Worm (Caenorhabditis elegans) whole organism, L3 larva: Measurements from ENCODE around the gene ZK809.5.

Experiments
- aly-2 ChIP-seq: fragments of 150-350 bp; optimal IDR thresholded peaks from 2 replicates; lab custom pipeline; 2014; ENCODE audit warnings: missing biosample characterization, missing genetic modification characterization
- egl-27 ChIP-seq: sonication (generic microtip); optimal IDR thresholded peaks from 4 replicates; lab custom pipeline; 2017; ENCODE audit warnings: missing biosample characterization, missing genetic modification reagents, missing genetic modification characterization
- fos-1 ChIP-seq: fragments of 150-350 bp; optimal IDR thresholded peaks from 2 replicates; lab custom pipeline; 2014; ENCODE audit warnings: missing biosample characterization, missing genetic modification characterization
- lin-15B ChIP-seq: fragments of 150-350 bp; optimal IDR thresholded peaks from 2 replicates; lab custom pipeline; 2014; ENCODE audit warnings: missing biosample characterization, missing genetic modification characterization
- nhr-237 ChIP-seq: fragments of 150-350 bp; optimal IDR thresholded peaks from 2 replicates; lab custom pipeline; 2014; ENCODE audit warnings: missing biosample characterization, missing genetic modification characterization
- nhr-25 ChIP-seq: sonication (generic microtip); optimal IDR thresholded peaks from 2 replicates; lab custom pipeline; 2017; ENCODE audit warnings: missing biosample characterization, missing genetic modification characterization
- nhr-28 ChIP-seq: fragments of 150-350 bp; optimal IDR thresholded peaks from 2 replicates; lab custom pipeline; 2014; ENCODE audit warnings: missing biosample characterization, missing genetic modification characterization
- nhr-76 ChIP-seq: fragments of 150-350 bp; sonication (generic microtip); optimal IDR thresholded peaks from 5 replicates; lab custom pipeline; 2014; ENCODE audit warnings: missing biosample characterization, missing genetic modification characterization
- pha-4 ChIP-seq: fragments of 150-350 bp; optimal IDR thresholded peaks from 2 replicates; lab custom pipeline; 2014; ENCODE audit warnings: missing biosample characterization, missing genetic modification reagents, missing genetic modification characterization
- snpc-4 ChIP-seq: fragments of 150-350 bp; optimal IDR thresholded peaks from 2 replicates; lab custom pipeline; 2014; ENCODE audit warnings: missing biosample characterization, missing genetic modification characterization
- ztf-11 ChIP-seq: fragments of 150-350 bp; optimal IDR thresholded peaks from 2 replicates; lab custom pipeline; 2014; ENCODE audit warnings: missing biosample characterization, missing genetic modification characterization
- ztf-4 ChIP-seq: fragments of 150-350 bp; optimal IDR thresholded peaks from 2 replicates; lab custom pipeline; 2014; ENCODE audit warnings: missing biosample characterization, missing genetic modification characterization

ce11 chrIV:11659794-11660312 is 3.3 kb downstream of the ZK809.5 start, which contains the start of gene ZK792.1:
- no peak for TF ChIP-seq snpc-4 (tag; lab: Kevin White, UChicago)
- no peak for TF ChIP-seq nhr-28
- no peak for TF ChIP-seq lin-15B (tag; lab: Kevin White, UChicago)
- no peak for TF ChIP-seq aly-2 (tag; lab: Kevin White, UChicago)
- TF ChIP-seq nhr-237 (tag; lab: Kevin White, UChicago): no peak
- no peak for TF ChIP-seq pha-4
- no peak for TF ChIP-seq egl-27 (tag; lab: Kevin White, UChicago)
- TF ChIP-seq fos-1 (tag; lab: Kevin White, UChicago): no peak
- no peak for TF ChIP-seq nhr-76
- TF ChIP-seq ztf-4 (tag; lab: Kevin White, UChicago): no peak
- no peak for TF ChIP-seq ztf-11 (tag; lab: Kevin White, UChicago)
- TF ChIP-seq nhr-25 (tag; lab: Kevin White, UChicago): no peak
